Comparison of ENCODE assay signal across 7 worm cellular contexts in genomic region chrIV:2313721-2314683, ce11.
TF ChIP-seq lines count a peak whose summit lies in the region.

vha-11 (minus strand) TSS chrIV:2314567.

TF ChIP-seq in whole organism, L1 larva, 84 proteins besides CTCF, POLR2A, EP300 and RAD21:
- TF ChIP-seq nhr-85 (tag; lab: Kevin White, UChicago) = peak; percentile 11
- no peak for TF ChIP-seq zip-4 (GFP tag; optimal IDR thresholded peaks at IDR 0.05; lab: Kevin White, UChicago)
- no peak for TF ChIP-seq nhr-47 (tag; optimal IDR thresholded peaks at IDR 0.05; lab: Kevin White, UChicago)
- no peak for TF ChIP-seq efl-1 (optimal IDR thresholded peaks at IDR 0.05; lab: Kevin White, UChicago)
- peak in 1 of 2 experiments; percentile 89 for TF ChIP-seq efl-1 (GFP tag; optimal IDR thresholded peaks at IDR 0.05 in 1 of 2; lab: Kevin White, UChicago)
- TF ChIP-seq nhr-90 (tag; optimal IDR thresholded peaks at IDR 0.05; lab: Kevin White, UChicago; ENCODE audit: poor library complexity) = peak; percentile 6
- no peak for TF ChIP-seq isw-1 (GFP tag; IDR thresholded peaks at IDR 0.05; lab: Robert Waterston, UW)
- peak; percentile 23 for TF ChIP-seq nhr-71 (tag; optimal IDR thresholded peaks at IDR 0.05; lab: Kevin White, UChicago)
- no peak for TF ChIP-seq unc-130 (tag; optimal IDR thresholded peaks at IDR 0.05; lab: Kevin White, UChicago)
- peak; percentile 15 for TF ChIP-seq aly-2 (tag; optimal IDR thresholded peaks at IDR 0.05; lab: Kevin White, UChicago)
- peak; percentile 13 for TF ChIP-seq ama-1 (optimal IDR thresholded peaks at IDR 0.05; lab: Kevin White, UChicago)
- TF ChIP-seq nhr-20 (tag; optimal IDR thresholded peaks at IDR 0.05; lab: Kevin White, UChicago) = no peak

TF ChIP-seq in whole organism, L2 larva, 48 proteins besides CTCF, POLR2A, EP300 and RAD21:
- TF ChIP-seq mbf-1 (tag; optimal IDR thresholded peaks at IDR 0.05; lab: Kevin White, UChicago) = no peak
- TF ChIP-seq unc-55 (GFP tag; optimal IDR thresholded peaks at IDR 0.05; lab: Kevin White, UChicago) = peak; percentile 4
- peak; percentile 57 for TF ChIP-seq ama-1 (optimal IDR thresholded peaks at IDR 0.05; lab: Kevin White, UChicago)

TF ChIP-seq in whole organism, L3 larva, 47 proteins besides CTCF, POLR2A, EP300 and RAD21 (continues in another document):
- TF ChIP-seq hmg-11 (tag; optimal IDR thresholded peaks at IDR 0.05; lab: Kevin White, UChicago) (no peak), tbx-2 (tag; optimal IDR thresholded peaks at IDR 0.05; lab: Kevin White, UChicago) (no peak), nhr-76 (tag; optimal IDR thresholded peaks at IDR 0.05; lab: Kevin White, UChicago) (no peak), ama-1 (optimal IDR thresholded peaks at IDR 0.05; lab: Kevin White, UChicago) (peak; percentile 44), elt-2 (tag; optimal IDR thresholded peaks at IDR 0.05; lab: Kevin White, UChicago) (peak; percentile 1), ceh-9 (tag; optimal IDR thresholded peaks at IDR 0.05; lab: Kevin White, UChicago) (no peak), nhr-11 (tag; optimal IDR thresholded peaks at IDR 0.05; lab: Kevin White, UChicago) (no peak), unc-39 (tag; optimal IDR thresholded peaks at IDR 0.05; lab: Kevin White, UChicago) (no peak), lsy-12 (tag; optimal IDR thresholded peaks at IDR 0.05; lab: Kevin White, UChicago) (no peak), daf-12 (tag; optimal IDR thresholded peaks at IDR 0.05; lab: Kevin White, UChicago) (no peak), lin-15B (tag; optimal IDR thresholded peaks at IDR 0.05; lab: Kevin White, UChicago) (peak; percentile 1), elt-3 (tag; optimal IDR thresholded peaks at IDR 0.05; lab: Kevin White, UChicago) (no peak), eor-1 (tag; optimal IDR thresholded peaks at IDR 0.05; lab: Kevin White, UChicago) (no peak), zag-1 (tag; optimal IDR thresholded peaks at IDR 0.05; lab: Kevin White, UChicago) (no peak), aly-2 (tag; optimal IDR thresholded peaks at IDR 0.05; lab: Kevin White, UChicago) (no peak), ceh-16 (tag; optimal IDR thresholded peaks at IDR 0.05; lab: Kevin White, UChicago) (no peak)

TF ChIP-seq in whole organism, L4 larva, 104 proteins besides CTCF, POLR2A, EP300 and RAD21 (continues in another document):
- TF ChIP-seq ama-1 (optimal IDR thresholded peaks at IDR 0.05; lab: Kevin White, UChicago) (peak; percentile 62), lim-7 (GFP tag; IDR thresholded peaks at IDR 0.05; lab: Robert Waterston, UW) (0 out of 2 replicates have a peak, but pooled peaks have one; percentile 4), mdt-29 (GFP tag; IDR thresholded peaks at IDR 0.05; lab: Robert Waterston, UW) (0 out of 2 replicates have a peak, but pooled peaks have one; percentile 7), fkh-10 (GFP tag; optimal IDR thresholded peaks at IDR 0.05; lab: Kevin White, UChicago) (no peak), nhr-102 (tag; optimal IDR thresholded peaks at IDR 0.05; lab: Kevin White, UChicago) (peak; percentile 28), lin-15B (tag; optimal IDR thresholded peaks at IDR 0.05; lab: Kevin White, UChicago) (no peak), Y48G9A.11 (GFP tag; IDR thresholded peaks at IDR 0.05; lab: Robert Waterston, UW) (peak; percentile 56), tra-1 (GFP tag; IDR thresholded peaks at IDR 0.05; lab: Robert Waterston, UW) (0 out of 2 replicates have a peak, but pooled peaks have one; percentile 13), sdz-12 (GFP tag; optimal IDR thresholded peaks at IDR 0.05; lab: Kevin White, UChicago) (peak; percentile 1), rbr-2 (tag; optimal IDR thresholded peaks at IDR 0.05; lab: Kevin White, UChicago) (no peak), zfp-3 (GFP tag; conservative IDR thresholded peaks at IDR 0.05; lab: Robert Waterston, UW) (peak; percentile 51; the same call in 1 of the 2 replicates), daf-16 (GFP tag; optimal IDR thresholded peaks at IDR 0.05; lab: Kevin White, UChicago) (no peak), daf-16 (tag; optimal IDR thresholded peaks at IDR 0.05; lab: Kevin White, UChicago) (peak; percentile 28), aha-1 (tag; lab: Kevin White, UChicago) (peak; percentile 99), mxl-3 (GFP tag; optimal IDR thresholded peaks at IDR 0.05; lab: Kevin White, UChicago) (no peak)

TF ChIP-seq in whole organism, late embryonic, 69 proteins besides CTCF, POLR2A, EP300 and RAD21:
- TF ChIP-seq pros-1 (tag; optimal IDR thresholded peaks at IDR 0.05; lab: Kevin White, UChicago) (no peak), ceh-48 (tag; optimal IDR thresholded peaks at IDR 0.05; lab: Kevin White, UChicago) (peak; percentile 58), hlh-30 (tag; optimal IDR thresholded peaks at IDR 0.05; lab: Kevin White, UChicago; ENCODE audit: insufficient read depth) (no peak)

TF ChIP-seq in whole organism, midembryonic, 9 proteins besides CTCF, POLR2A, EP300 and RAD21:
- TF ChIP-seq ztf-29 (GFP tag; IDR thresholded peaks at IDR 0.05; lab: Robert Waterston, UW) = no peak
- TF ChIP-seq ztf-23 (GFP tag; IDR thresholded peaks at IDR 0.05; lab: Robert Waterston, UW) = no peak
- TF ChIP-seq med-1 (GFP tag; optimal IDR thresholded peaks at IDR 0.05; lab: Kevin White, UChicago; ENCODE audit: insufficient read depth) = no peak
- peak; percentile 82 for TF ChIP-seq T22C8.4 (GFP tag; IDR thresholded peaks at IDR 0.05; lab: Robert Waterston, UW)
- TF ChIP-seq tab-1 (GFP tag; IDR thresholded peaks at IDR 0.05; lab: Robert Waterston, UW) = no peak
- no peak for TF ChIP-seq cog-1 (tag; optimal IDR thresholded peaks at IDR 0.05; lab: Kevin White, UChicago)
- no peak for TF ChIP-seq klf-2 (GFP tag; conservative IDR thresholded peaks at IDR 0.05; lab: Robert Waterston, UW)
- TF ChIP-seq ref-1 (GFP tag; conservative IDR thresholded peaks at IDR 0.05; lab: Robert Waterston, UW) = no peak

TF ChIP-seq in whole organism, young adult, 124 proteins besides CTCF, POLR2A, EP300 and RAD21:
- TF ChIP-seq let-607 (tag; optimal IDR thresholded peaks at IDR 0.05; lab: Kevin White, UChicago) (peak in 1 of 2 experiments; percentile 12), dpff-1 (tag; optimal IDR thresholded peaks at IDR 0.05; lab: Kevin White, UChicago) (no peak), athp-1 (tag; optimal IDR thresholded peaks at IDR 0.05; lab: Kevin White, UChicago) (peak; percentile 64), aptf-2 (GFP tag; conservative IDR thresholded peaks at IDR 0.05; lab: Robert Waterston, UW) (0 out of 2 replicates have a peak, but pooled peaks have one; percentile 31), sea-2 (GFP tag; IDR thresholded peaks at IDR 0.05; lab: Robert Waterston, UW) (no peak), lin-54 (GFP tag; optimal IDR thresholded peaks at IDR 0.05; lab: Kevin White, UChicago) (peak; percentile 40), let-526 (GFP tag; IDR thresholded peaks at IDR 0.05; lab: Robert Waterston, UW) (no peak), nfya-2 (GFP tag; IDR thresholded peaks at IDR 0.05; lab: Robert Waterston, UW) (no peak), Y95B8A.8 (GFP tag; IDR thresholded peaks at IDR 0.05; lab: Robert Waterston, UW) (0 out of 2 replicates have a peak, but pooled peaks have one; percentile 39), Y53G8AR.9 (GFP tag; conservative IDR thresholded peaks at IDR 0.05; lab: Robert Waterston, UW) (peak; percentile 60), ztf-26 (tag; optimal IDR thresholded peaks at IDR 0.05; lab: Kevin White, UChicago) (peak; percentile 32), unc-130 (GFP tag; optimal IDR thresholded peaks at IDR 0.05; lab: Kevin White, UChicago) (no peak), egl-44 (GFP tag; IDR thresholded peaks at IDR 0.05; lab: Robert Waterston, UW) (0 out of 2 replicates have a peak, but pooled peaks have one; percentile 19), F49E8.2 (tag; optimal IDR thresholded peaks at IDR 0.05; lab: Kevin White, UChicago; ENCODE audit: insufficient read depth) (no peak), ceh-40 (GFP tag; IDR thresholded peaks at IDR 0.05; lab: Robert Waterston, UW) (0 out of 2 replicates have a peak, but pooled peaks have one; percentile 9), mcd-1 (GFP tag; IDR thresholded peaks at IDR 0.05; lab: Robert Waterston, UW) (peak; percentile 78), ekl-4 (GFP tag; IDR thresholded peaks at IDR 0.05; lab: Robert Waterston, UW) (peak; percentile 48; the same call in 1 of the 2 replicates), ama-1 (optimal IDR thresholded peaks at IDR 0.05; lab: Kevin White, UChicago) (peak; percentile 34), ama-1 (GFP tag; optimal IDR thresholded peaks at IDR 0.05; lab: Kevin White, UChicago) (no peak), rec-8 (tag; optimal IDR thresholded peaks at IDR 0.05; lab: Kevin White, UChicago) (no peak), B0336.3 (GFP tag; IDR thresholded peaks at IDR 0.05; lab: Robert Waterston, UW) (peak; percentile 15; the same call in 1 of the 2 replicates), fkh-3 (tag; optimal IDR thresholded peaks at IDR 0.05; lab: Kevin White, UChicago) (peak; percentile 72)
